Worm (Caenorhabditis elegans): ENCODE results near the gene Y5H2B.3.

ce11 chrV:2146044-2146443, 42.1 kb upstream of the Y5H2B.3 start, which contains the start of gene str-52:
- TF ChIP-seq F37B4.10 (GFP tag; IDR thresholded peaks at IDR 0.05) (no peak), sptf-2 (GFP tag; optimal IDR thresholded peaks at IDR 0.05) (no peak)

Measured in whole organism, young adult.